Fruit fly (Drosophila melanogaster) ovary, adult (tissue): ENCODE results near the gene Sry-delta.

Experiments
- CG17801 ChIP-seq: fragments of 200-800 bp; optimal IDR thresholded peaks from 2 replicates; lab custom pipeline; 2019; ENCODE audit warnings: missing biosample characterization, mild to moderate bottlenecking, missing genetic modification characterization, moderate library complexity; ENCODE audit not compliant: partially characterized antibody

Sry-delta gene

DNA sequence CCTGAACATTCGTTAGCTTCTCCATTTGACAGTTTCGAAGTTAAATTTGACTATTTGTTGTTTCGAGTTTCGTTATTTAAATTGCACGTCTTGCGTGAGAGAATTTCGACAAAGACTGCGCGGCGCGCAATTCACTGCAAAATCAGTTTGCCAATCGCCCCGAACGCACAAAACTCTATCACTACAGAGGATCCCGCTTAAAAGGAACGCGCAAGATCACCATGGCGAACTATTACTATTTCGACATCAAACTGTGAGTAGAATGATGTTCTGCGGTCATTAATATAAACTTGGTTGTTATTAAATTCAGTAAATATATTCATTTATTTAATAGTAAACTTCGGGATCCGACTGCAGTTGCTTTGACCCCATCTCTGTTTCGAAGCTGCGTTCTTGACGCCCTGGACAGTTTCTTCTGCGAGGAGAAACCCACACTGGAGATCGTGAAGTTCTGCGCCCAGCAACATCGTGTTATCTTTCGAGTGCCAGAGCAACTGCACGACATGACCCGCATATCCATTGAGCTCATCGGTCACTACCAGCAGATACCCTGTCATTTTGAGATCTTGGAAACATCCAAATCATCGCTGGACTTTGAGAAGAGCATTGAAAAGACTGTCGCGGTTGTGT lies 12.9 kb downstream of the Sry-delta start, which contains the start of the genes Rpp14b and spn-A:
Gene Rpp14b (plus strand): TSS at position 43 of the 630 bp plus-strand sequence.
Gene spn-A (minus strand): TSS at position 123 of the 630 bp plus-strand sequence.
- peak; percentile 8 for TF ChIP-seq CG17801 (GFP tag; lab: Kevin White, UChicago)

DNA sequence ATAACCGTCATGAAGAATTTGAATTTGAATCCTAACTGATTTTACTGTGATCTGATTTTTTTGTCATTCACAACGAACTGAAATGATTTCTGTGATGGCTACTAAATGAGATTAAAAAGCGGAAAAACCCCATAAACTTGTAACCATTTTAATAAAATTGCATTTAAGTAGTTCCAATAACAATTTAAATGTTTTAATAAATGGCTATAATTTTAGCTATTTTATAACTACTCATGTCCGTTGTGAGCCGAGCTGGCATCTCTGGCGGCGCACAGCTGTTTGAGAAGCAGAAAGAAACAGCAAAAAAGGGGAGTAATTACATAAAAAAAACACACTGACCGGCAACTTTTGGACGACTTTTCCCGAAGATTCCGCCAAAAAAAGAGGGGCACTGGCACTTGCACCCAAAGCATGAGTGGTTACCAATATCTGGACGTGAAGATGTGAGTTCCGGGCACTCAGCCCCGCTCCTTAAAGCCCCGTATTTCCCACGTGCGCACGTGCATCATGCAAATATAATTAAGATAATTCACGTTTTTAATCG lies 13.5 kb downstream of the Sry-delta start, which contains the start of the genes CG7950 and Rpp14a:
Gene CG7950 (plus strand): TSS at position 268 of the 544 bp plus-strand sequence.
Gene Rpp14a (plus strand): TSS at position 268 of the 544 bp plus-strand sequence.
- TF ChIP-seq CG17801 (GFP tag; lab: Kevin White, UChicago) = peak; percentile 90

DNA sequence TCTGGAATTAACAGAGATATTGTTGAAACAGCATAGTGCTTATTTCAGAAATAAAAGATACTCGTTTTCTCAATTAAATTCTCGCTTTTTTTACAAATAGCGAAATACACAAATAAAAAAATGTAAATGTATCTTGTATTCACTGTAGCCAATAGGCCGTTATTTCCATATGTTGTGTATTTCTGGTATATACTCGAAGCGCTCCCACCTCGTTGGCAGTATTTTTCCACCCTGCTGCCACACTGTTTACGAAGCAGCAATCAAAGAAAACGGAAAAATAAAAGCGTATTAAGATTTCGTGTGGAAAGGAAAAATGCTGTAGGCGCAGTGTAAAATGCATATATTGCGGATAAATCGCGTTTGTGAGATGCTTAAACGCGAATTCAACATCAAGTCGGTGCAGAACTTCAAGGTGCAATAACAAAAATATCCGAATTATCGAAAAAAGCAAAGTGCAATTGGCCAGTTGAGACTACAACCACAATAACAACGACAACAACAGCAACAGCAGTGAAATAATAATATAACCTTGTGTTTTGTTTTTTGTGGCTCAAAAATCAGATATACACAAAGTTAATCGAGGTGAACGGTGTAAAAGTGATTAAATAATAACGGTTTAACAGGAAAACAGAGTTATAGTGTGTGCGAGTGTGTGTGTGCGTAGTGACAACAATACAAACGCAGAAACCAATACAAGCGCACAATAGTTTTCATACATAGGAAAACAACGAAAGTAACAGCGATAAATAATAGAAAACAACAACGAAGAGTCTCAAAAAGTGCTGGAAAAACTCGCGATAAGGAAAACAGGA lies 15.1 kb downstream of the Sry-delta start, which contains the start of gene sima:
Gene sima (plus strand): TSS at position 255 of the 812 bp plus-strand sequence.
- TF ChIP-seq CG17801 (GFP tag; lab: Kevin White, UChicago) = peak; percentile 12

DNA sequence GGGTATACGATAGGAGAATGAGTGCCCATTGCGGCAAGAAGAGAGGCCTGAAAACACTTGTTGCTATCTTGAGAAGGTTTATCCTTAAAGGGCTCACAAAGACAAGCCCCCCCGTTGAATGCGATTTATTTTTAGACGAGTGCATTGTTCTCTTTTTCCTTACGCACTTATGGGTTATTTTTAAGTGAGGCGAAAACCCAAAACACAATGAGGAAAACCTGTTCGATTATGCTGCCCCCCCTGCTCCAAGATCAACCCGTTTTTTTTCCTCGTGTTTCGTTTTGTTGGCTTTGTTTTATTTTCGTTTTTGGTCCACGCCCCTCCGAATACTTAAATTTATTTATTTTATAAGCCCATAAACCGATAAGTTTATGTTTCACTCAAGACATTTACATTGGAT lies 16.8 kb downstream of the Sry-delta start:
- TF ChIP-seq CG17801 (GFP tag; lab: Kevin White, UChicago) = no peak

DNA sequence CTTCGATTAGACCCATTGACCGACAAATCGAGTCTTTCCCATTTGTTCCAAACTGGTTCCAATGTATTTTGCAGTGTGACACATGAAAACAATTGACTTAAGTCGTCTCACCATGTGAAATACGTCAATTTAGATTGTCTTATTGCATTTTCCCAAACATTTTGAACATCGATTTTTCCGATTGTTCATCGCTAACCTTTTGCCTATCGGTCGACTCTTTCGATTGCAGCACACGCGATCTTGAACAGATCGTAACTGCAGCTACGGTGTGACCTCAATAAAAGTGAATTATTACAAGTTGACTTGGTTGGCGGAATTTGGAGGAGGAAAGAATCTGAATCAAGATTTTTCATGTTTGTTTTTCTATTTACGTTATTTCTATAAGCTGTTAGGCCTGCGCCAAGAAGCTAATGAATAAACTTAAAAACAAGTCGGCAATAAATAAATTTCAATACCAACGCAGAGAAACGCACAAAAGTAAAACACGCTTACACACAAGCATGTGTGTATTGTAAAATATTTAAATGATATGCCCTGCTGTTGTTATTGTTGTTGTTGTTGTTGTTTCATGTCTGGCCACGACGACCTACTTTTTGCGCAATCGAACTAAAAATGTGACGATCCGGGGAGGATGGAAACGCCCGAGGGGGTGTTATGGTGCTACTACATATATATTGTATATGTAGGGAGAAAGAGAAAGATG lies 17.5 kb downstream of the Sry-delta start:
- no peak for TF ChIP-seq CG17801 (GFP tag; lab: Kevin White, UChicago)

DNA sequence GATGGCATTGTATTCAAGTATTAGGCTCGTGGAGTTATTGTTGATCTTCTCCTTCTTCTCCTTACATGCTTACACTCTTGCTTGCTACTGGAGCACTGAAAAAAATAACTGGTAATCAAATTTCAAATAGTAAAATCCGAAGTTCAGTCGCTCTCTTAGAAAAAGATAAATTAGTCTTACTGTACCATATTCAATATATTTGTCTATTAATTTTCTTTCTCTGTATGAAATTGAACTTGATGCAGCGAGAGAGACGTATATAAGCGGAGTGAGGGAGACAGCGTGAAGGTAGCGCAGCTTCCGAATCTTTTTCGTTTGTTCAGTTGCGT lies 18.0 kb downstream of the Sry-delta start:
- TF ChIP-seq CG17801 (GFP tag; lab: Kevin White, UChicago) = peak; percentile 13

DNA sequence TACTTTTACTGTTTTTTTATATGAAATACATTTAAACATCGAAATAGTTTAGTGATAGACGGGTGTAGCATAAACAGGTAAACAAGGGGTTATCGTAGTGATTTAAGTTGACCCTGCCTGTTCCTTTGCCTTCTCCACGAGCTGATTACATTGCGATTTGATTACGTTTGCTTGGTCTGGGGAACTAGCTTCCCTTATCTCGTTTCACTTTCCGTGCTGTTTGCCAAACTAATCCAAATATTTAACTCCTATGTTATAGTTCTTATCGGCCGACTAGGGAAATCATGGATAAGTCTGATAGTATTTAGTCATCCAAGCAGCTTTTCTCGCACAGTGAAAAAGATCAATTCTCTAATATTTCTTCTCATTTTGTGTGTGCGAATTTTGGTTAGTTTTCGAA lies 18.8 kb downstream of the Sry-delta start:
- no peak for TF ChIP-seq CG17801 (GFP tag; lab: Kevin White, UChicago)

DNA sequence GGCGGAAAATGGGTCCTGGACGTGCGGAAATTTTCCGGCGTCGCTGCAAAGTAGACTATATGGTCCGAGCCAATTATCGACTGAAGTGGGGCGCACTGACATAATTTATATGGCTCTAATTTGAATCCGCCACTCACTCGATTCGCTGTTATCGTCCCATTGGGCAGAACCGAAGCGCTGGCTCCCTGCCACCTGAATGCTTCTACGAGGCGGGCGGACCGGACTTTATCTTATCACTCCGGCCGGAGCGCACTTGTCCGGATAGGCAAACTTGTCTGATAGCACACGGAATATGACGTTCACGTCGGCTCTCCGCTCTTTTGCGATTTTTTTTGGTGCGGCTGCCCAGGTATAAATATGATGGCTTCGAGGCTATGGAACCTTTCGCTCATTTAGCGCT lies 19.4 kb downstream of the Sry-delta start:
- TF ChIP-seq CG17801 (GFP tag; lab: Kevin White, UChicago) = no peak

DNA sequence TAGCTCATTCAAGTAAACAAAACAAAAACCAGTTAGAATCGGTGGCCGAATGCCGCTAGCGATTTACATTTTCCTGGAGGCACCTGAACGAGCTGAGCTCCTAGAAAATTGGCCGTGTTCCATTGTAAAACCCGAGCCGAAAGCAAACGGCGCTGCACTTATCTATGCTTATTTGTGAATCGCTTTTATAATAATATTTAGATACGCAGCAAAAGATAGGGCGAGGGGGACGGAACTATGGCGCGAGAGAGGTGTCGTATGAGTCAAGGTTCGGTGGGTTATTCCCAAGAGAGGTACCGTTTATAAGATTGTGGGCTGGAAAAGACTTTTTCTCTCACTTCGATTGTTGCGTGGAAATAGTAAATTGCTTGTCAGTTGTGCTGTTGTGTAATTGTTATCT lies 20.6 kb downstream of the Sry-delta start:
- TF ChIP-seq CG17801 (GFP tag; lab: Kevin White, UChicago) = no peak

DNA sequence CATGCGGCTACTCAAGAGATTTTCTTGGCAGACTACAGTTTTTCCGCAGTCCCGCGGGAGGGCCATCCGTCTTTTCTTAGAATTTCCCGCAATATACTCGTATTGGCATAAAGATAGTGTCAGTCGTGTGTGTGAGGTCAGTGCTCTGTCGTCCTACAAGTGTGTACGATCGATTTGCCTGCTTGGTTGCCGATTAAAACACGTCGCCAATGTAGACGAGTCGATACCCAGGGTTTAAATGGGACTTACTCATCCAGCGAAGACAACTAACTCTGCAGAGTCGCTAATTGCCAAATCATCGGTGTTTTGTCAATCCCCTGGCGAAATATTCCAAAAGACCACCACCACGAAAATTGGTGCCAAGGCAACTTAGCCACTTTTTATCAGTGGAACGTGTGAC lies 22.9 kb downstream of the Sry-delta start:
- TF ChIP-seq CG17801 (GFP tag; lab: Kevin White, UChicago) = no peak

DNA sequence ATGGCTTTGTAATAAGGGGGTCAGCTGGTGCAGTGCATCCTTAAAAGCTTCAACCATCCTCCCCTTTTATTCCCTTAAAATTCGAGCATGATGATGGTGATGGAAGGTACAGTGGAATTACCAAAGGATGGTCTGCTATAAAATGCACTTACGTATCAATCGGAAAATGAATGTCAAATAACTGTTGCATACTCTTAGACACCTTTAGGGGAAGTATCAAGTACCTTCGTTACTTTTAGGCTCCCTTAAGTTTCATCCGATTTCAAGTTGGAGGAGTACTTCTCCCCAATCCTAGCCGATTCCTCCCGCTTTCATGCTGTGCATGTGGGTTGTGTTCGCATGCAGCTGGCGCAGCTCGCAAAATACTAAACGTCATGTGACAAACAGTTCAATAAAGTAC lies 27.1 kb downstream of the Sry-delta start:
- TF ChIP-seq CG17801 (GFP tag; lab: Kevin White, UChicago) = no peak

DNA sequence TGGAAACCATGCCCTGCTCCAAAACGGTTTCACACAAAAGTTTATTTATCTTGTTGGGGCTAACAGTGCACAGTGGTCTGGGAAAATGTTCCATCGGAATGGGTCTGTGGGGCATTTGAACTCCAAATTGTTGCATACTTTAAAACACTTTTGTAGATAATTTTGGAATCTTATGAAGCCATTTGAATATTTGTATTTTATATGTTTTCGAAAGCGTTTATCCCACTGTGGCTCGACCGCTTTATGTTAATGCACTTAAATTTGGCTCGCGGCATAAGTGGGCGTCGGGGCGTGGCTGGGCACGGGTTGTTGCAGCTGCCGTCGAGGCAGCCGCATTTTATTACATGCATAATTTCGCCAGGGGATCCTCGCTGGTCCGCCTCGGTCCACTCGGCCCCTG lies 28.7 kb downstream of the Sry-delta start:
- TF ChIP-seq CG17801 (GFP tag; lab: Kevin White, UChicago) = no peak

DNA sequence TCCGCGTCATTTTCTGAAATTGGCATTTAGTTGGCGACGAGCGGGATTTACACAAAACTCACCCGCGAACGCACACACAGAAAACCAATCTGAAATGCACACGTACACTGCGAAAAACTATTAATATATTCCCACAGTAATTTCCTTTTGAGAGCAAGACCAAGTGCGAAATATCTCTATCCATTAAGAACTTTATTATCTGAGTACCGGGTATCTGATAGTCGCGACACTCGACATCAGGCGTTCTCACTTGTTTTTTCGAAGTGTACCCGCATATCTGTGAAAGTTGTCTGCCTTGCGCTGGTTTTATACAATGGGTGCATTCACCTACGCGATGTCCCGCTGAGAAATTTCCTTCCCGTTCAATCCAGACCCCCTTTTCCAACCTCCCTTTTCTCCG lies 32.9 kb downstream of the Sry-delta start:
- TF ChIP-seq CG17801 (GFP tag; lab: Kevin White, UChicago) = no peak

DNA sequence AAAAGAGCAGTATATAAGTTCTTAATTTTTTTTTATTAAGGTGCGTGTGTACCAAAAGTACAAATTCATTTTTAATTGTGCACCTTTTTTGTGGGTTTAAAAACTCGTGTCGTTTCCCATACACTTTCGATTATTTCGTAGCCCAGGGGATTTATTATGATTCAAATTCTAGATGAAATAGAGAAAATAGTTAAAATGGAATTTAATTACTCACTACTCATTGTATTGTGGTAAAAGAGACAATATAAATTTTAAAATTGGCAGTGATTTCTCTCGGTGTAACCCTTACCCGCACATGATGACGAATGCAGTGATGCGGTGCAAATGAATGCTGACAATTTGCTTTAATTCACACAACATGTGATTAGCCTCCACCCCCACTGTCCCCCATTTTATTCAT lies 40.1 kb downstream of the Sry-delta start:
- TF ChIP-seq CG17801 (GFP tag; lab: Kevin White, UChicago) = no peak

DNA sequence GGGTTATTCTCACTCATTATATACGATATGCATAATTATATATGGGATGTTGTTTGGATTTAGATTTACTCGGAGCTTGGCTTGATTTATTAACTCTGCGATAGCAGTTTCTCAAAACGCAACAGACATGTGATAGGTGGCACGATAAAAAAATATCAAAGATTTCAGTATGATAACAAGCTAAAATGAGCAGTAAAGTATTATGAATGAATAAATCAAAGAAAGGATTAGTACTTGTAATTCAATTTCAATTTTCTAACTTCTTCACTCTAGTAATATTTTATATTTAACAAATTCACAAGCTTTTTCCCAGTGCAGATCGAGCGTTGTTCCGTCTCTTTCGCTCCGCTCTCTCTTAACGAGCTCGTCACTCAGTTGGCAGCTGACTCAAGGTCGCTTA lies 41.0 kb downstream of the Sry-delta start:
- no peak for TF ChIP-seq CG17801 (GFP tag; lab: Kevin White, UChicago)
